Worm (Caenorhabditis elegans) whole organism, L4/young adult: ENCODE data around the gene clec-261.

Source experiments
- W03F9.2 ChIP-seq: fragments of 150-350 bp; optimal IDR thresholded peaks from 2 replicates; lab custom pipeline; 2014; ENCODE audit warnings: missing biosample characterization, missing genetic modification characterization
- dao-5 ChIP-seq: sonication (generic microtip); optimal IDR thresholded peaks from 2 replicates; lab custom pipeline; 2016; ENCODE audit warnings: missing genotype, missing genetic modification characterization, moderate library complexity, missing compliant biosample characterization
- him-1 ChIP-seq: sonication (generic microtip); optimal IDR thresholded peaks from 2 replicates; lab custom pipeline; 2016; ENCODE audit warnings: missing genotype, missing genetic modification reagents, missing genetic modification characterization, missing compliant biosample characterization

- TF ChIP-seq him-1 (tag; lab: Kevin White, UChicago) (no peak), dao-5 (tag; lab: Kevin White, UChicago) (no peak), W03F9.2 (tag; lab: Kevin White, UChicago) (no peak)
Observed at ce11 chrV:20305803-20306202, 11.5 kb upstream of the clec-261 start, which contains the start of gene ZC15.1.
